Fruit fly (Drosophila melanogaster): ENCODE data around the gene Imp.

DNA sequence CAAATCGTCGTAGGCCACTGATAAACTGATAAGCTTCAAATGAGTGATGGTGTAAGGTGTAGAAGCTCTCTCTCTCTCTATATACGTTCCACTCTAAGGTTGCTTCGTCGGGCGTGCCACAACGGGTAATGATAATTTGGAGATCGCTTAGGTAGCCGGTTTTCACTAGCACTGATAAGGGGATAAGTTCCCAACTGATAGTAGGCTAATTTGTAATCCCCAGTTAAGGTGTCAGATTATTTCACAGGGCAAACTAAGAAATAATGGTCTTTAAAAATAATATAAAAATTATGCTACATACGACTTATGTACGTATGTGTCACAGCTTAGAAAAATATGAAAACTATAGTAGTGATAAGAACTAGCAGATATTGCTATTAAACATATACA, 61.5 kb downstream of the Imp start:
- TF ChIP-seq CG1620 (GFP tag; optimal IDR thresholded peaks at IDR 0.05) (no peak), toe (GFP tag; optimal IDR thresholded peaks at IDR 0.05) (no peak), CG11617 (GFP tag; optimal IDR thresholded peaks at IDR 0.05) (no peak), Hr96 (GFP tag; optimal IDR thresholded peaks at IDR 0.05) (no peak), Clk (GFP tag; optimal IDR thresholded peaks at IDR 0.05) (no peak), CG33017 (tag; optimal IDR thresholded peaks at IDR 0.05) (no peak), Mnt (GFP tag; optimal IDR thresholded peaks at IDR 0.05) (no peak)

All from whole organism, adult.